Fruit fly (Drosophila melanogaster): ENCODE results near the gene CG32755.
A peak's percentile ranks its signal among the peaks of the same experiment; 100 is the strongest.

The CG32755 gene

dm6 chrX:5995951-5996350, 45.9 kb downstream of the CG32755 start (continued):
- peak in 1 of 2 experiments; percentile 54 for TF ChIP-seq bsh (GFP tag; optimal IDR thresholded peaks at IDR 0.05)
- TF ChIP-seq CG11247 (GFP tag; IDR thresholded peaks at IDR 0.05), result no peak
- TF ChIP-seq ac (GFP tag; optimal IDR thresholded peaks at IDR 0.05), result no peak
- TF ChIP-seq CG3163 (GFP tag; optimal IDR thresholded peaks at IDR 0.05), result no peak
- TF ChIP-seq Poxn (GFP tag; IDR thresholded peaks at IDR 0.05), result no peak
- TF ChIP-seq tll (GFP tag; optimal IDR thresholded peaks at IDR 0.05), result no peak
- TF ChIP-seq insv (GFP tag; optimal IDR thresholded peaks at IDR 0.05), result no peak
- TF ChIP-seq CG4820 (GFP tag; optimal IDR thresholded peaks at IDR 0.05), result no peak
- TF ChIP-seq CG17361 (GFP tag; IDR thresholded peaks at IDR 0.05), result peak; percentile 34; the same call in 1 of the 3 replicates
- no peak for TF ChIP-seq Mrtf (GFP tag; IDR thresholded peaks at IDR 0.05)
- no peak for TF ChIP-seq CG12744 (GFP tag; optimal IDR thresholded peaks at IDR 0.05)
- no peak for TF ChIP-seq mld (GFP tag; IDR thresholded peaks at IDR 0.05; ENCODE audit: partially characterized antibody)
- no peak for TF ChIP-seq emc (GFP tag; optimal IDR thresholded peaks at IDR 0.05)
- no peak for TF ChIP-seq CG8944 (GFP tag; optimal IDR thresholded peaks at IDR 0.05)
- no peak for TF ChIP-seq gsb (GFP tag; IDR thresholded peaks at IDR 0.05)
- TF ChIP-seq Doc3 (GFP tag; IDR thresholded peaks at IDR 0.05; ENCODE audit: partially characterized antibody), result no peak
- no peak for TF ChIP-seq CG4328 (GFP tag; optimal IDR thresholded peaks at IDR 0.05)
- TF ChIP-seq unc-4 (GFP tag; IDR thresholded peaks at IDR 0.05; ENCODE audit: partially characterized antibody), result no peak
- no peak for TF ChIP-seq wek (GFP tag; optimal IDR thresholded peaks at IDR 0.05)
- peak; percentile 14 for TF ChIP-seq Ssrp (tag; optimal IDR thresholded peaks at IDR 0.05)
- no peak for TF ChIP-seq zen (tag; optimal IDR thresholded peaks at IDR 0.05)
- peak; percentile 34 for TF ChIP-seq dmrt99B (tag; optimal IDR thresholded peaks at IDR 0.05)
- no peak for TF ChIP-seq ttk (GFP tag; IDR thresholded peaks at IDR 0.05)
- TF ChIP-seq exex (tag; optimal IDR thresholded peaks at IDR 0.05), result no peak
- TF ChIP-seq Blimp-1 (GFP tag; optimal IDR thresholded peaks at IDR 0.05), result peak; percentile 49
- TF ChIP-seq Oaz (GFP tag; IDR thresholded peaks at IDR 0.05), result no peak
- no peak for TF ChIP-seq CG14965 (GFP tag; optimal IDR thresholded peaks at IDR 0.05; ENCODE audit: borderline replicate concordance)
- no peak for TF ChIP-seq Gsc (GFP tag; IDR thresholded peaks at IDR 0.05)
- no peak for TF ChIP-seq Drgx (GFP tag; IDR thresholded peaks at IDR 0.05)
- TF ChIP-seq C15 (GFP tag; IDR thresholded peaks at IDR 0.05), result no peak
- TF ChIP-seq CG6272 (GFP tag; IDR thresholded peaks at IDR 0.05), result no peak
- no peak for TF ChIP-seq BEAF-32 (GFP tag; optimal IDR thresholded peaks at IDR 0.05)
- peak; percentile 52 for TF ChIP-seq CG11504 (tag; optimal IDR thresholded peaks at IDR 0.05)
- no peak for TF ChIP-seq Dbx (GFP tag; IDR thresholded peaks at IDR 0.05)
- peak; percentile 8 for TF ChIP-seq CoRest (tag; optimal IDR thresholded peaks at IDR 0.05)
- TF ChIP-seq CG11560 (tag; IDR thresholded peaks at IDR 0.05), result no peak
- no peak for TF ChIP-seq CG2129 (GFP tag; IDR thresholded peaks at IDR 0.05; ENCODE audit: partially characterized antibody)
- TF ChIP-seq Bteb2 (GFP tag; optimal IDR thresholded peaks at IDR 0.05), result no peak
- no peak for TF ChIP-seq Dref (GFP tag; IDR thresholded peaks at IDR 0.05)
- TF ChIP-seq stc (GFP tag; IDR thresholded peaks at IDR 0.05), result no peak
- no peak for TF ChIP-seq bbx (GFP tag; IDR thresholded peaks at IDR 0.05; ENCODE audit: partially characterized antibody)
- TF ChIP-seq Lpt (GFP tag; optimal IDR thresholded peaks at IDR 0.05), result no peak
- no peak for TF ChIP-seq CG18619 (GFP tag; optimal IDR thresholded peaks at IDR 0.05)
- no peak for TF ChIP-seq CG17568 (GFP tag; optimal IDR thresholded peaks at IDR 0.05)
- TF ChIP-seq CG4360 (GFP tag; IDR thresholded peaks at IDR 0.05), result no peak
- no peak for TF ChIP-seq Awh (GFP tag; IDR thresholded peaks at IDR 0.05)
- TF ChIP-seq Mad (GFP tag; optimal IDR thresholded peaks at IDR 0.05), result no peak
- no peak for TF ChIP-seq E2f2 (GFP tag; IDR thresholded peaks at IDR 0.05)
- TF ChIP-seq vvl (GFP tag; IDR thresholded peaks at IDR 0.05), result no peak
- peak; percentile 39; the same call in 1 of the 2 replicates for TF ChIP-seq HLH3B (GFP tag; IDR thresholded peaks at IDR 0.05)
- TF ChIP-seq CG6765 (GFP tag; optimal IDR thresholded peaks at IDR 0.05), result no peak
- no peak for TF ChIP-seq CG12104 (GFP tag; optimal IDR thresholded peaks at IDR 0.05)

All from whole organism, embryonic.